Worm (Caenorhabditis elegans) whole organism, young adult: ENCODE measurements around the gene nprl-2.

Experiments used
- B0019.2 ChIP-seq: fragments of 200-800 bp; sonication (Bioruptor generic); conservative IDR thresholded peaks from 2 replicates; pipeline ENCODE4 v1.3.6; 2022; ENCODE audit warnings: missing genetic modification reagents, missing genetic modification characterization, missing compliant biosample characterization
- B0261.1 ChIP-seq: sonication (generic microtip); optimal IDR thresholded peaks from 2 replicates; lab custom pipeline; 2016; ENCODE audit warnings: mild to moderate bottlenecking, missing genetic modification characterization, moderate library complexity, missing compliant biosample characterization
- C06A6.2 ChIP-seq: fragments of 200-800 bp; sonication (Bioruptor generic); conservative IDR thresholded peaks from 2 replicates; pipeline ENCODE4 v1.3.6; 2022; ENCODE audit warnings: missing genetic modification characterization, missing compliant biosample characterization
- F23B12.7 ChIP-seq: sonication (generic microtip); optimal IDR thresholded peaks from 2 replicates; lab custom pipeline; 2017; ENCODE audit warnings: missing genetic modification characterization, mild to moderate bottlenecking, missing compliant biosample characterization, antibody characterized with exemption, moderate library complexity; ENCODE audit not compliant: insufficient read depth
- F37B4.10 ChIP-seq: fragments of 200-800 bp; sonication (Bioruptor generic); IDR thresholded peaks from 2 replicates; pipeline ENCODE4 v1.3.6; 2022; ENCODE audit warnings: missing genetic modification characterization, missing compliant biosample characterization
- F39B2.1 ChIP-seq: fragments of 200-800 bp; sonication (Bioruptor generic); IDR thresholded peaks from 2 replicates; pipeline ENCODE4 v1.3.6; 2022; ENCODE audit warnings: missing genetic modification reagents, missing genetic modification characterization, missing compliant biosample characterization
- F52B5.7 ChIP-seq: sonication (generic microtip); optimal IDR thresholded peaks from 2 replicates; lab custom pipeline; 2016; ENCODE audit warnings: mild to moderate bottlenecking, missing genetic modification characterization, missing compliant biosample characterization
- F57A8.1 ChIP-seq: fragments of 200-800 bp; sonication (Bioruptor generic); optimal IDR thresholded peaks from 2 replicates; lab custom pipeline; 2018; ENCODE audit warnings: mild to moderate bottlenecking, missing genetic modification characterization, moderate library complexity, missing compliant biosample characterization
- K12H6.12 ChIP-seq: fragments of 200-800 bp; sonication (Bioruptor generic); optimal IDR thresholded peaks from 2 replicates; lab custom pipeline; 2018; ENCODE audit warnings: mild to moderate bottlenecking, missing genetic modification characterization, missing compliant biosample characterization
- T07F8.4 ChIP-seq: sonication (generic microtip); optimal IDR thresholded peaks from 2 replicates; lab custom pipeline; 2016; ENCODE audit warnings: mild to moderate bottlenecking, missing genetic modification characterization, moderate library complexity, missing compliant biosample characterization
- Y56A3A.18 ChIP-seq: fragments of 200-800 bp; sonication (Bioruptor generic); IDR thresholded peaks from 2 replicates; pipeline ENCODE4 v1.3.6; 2022; ENCODE audit warnings: missing genetic modification reagents, missing genetic modification characterization, missing compliant biosample characterization
- Y79H2A.3 ChIP-seq: fragments of 200-800 bp; sonication (Bioruptor generic); conservative IDR thresholded peaks from 2 replicates; pipeline ENCODE4 v1.3.6; 2022; ENCODE audit warnings: missing genetic modification reagents, missing genetic modification characterization, missing compliant biosample characterization
- attf-5 ChIP-seq: fragments of 200-800 bp; sonication (Bioruptor generic); optimal IDR thresholded peaks from 2 replicates; lab custom pipeline; 2018; ENCODE audit warnings: mild to moderate bottlenecking, missing genetic modification characterization, missing compliant biosample characterization
- bed-2 ChIP-seq: fragments of 200-800 bp; sonication (Bioruptor generic); IDR thresholded peaks from 2 replicates; pipeline ENCODE4 v1.3.6; 2022; ENCODE audit warnings: missing genetic modification reagents, missing genetic modification characterization, missing compliant biosample characterization
- ceh-100 ChIP-seq: fragments of 200-800 bp; sonication (Bioruptor generic); IDR thresholded peaks from 2 replicates; pipeline ENCODE4 v1.3.6; 2022; ENCODE audit warnings: missing genetic modification reagents, missing genetic modification characterization, missing compliant biosample characterization
- ceh-27 ChIP-seq: fragments of 200-800 bp; sonication (Bioruptor generic); optimal IDR thresholded peaks from 2 replicates; lab custom pipeline; 2018; ENCODE audit warnings: mild to moderate bottlenecking, missing genetic modification characterization, moderate library complexity, missing compliant biosample characterization
- ceh-58 ChIP-seq: fragments of 200-800 bp; sonication (Bioruptor generic); IDR thresholded peaks from 2 replicates; pipeline ENCODE4 v1.3.6; 2022; ENCODE audit warnings: missing genetic modification characterization, missing compliant biosample characterization
- ceh-91 ChIP-seq: fragments of 200-800 bp; sonication (Bioruptor generic); IDR thresholded peaks from 2 replicates; pipeline ENCODE4 v1.3.6; 2022; ENCODE audit warnings: missing genetic modification reagents, missing genetic modification characterization, missing compliant biosample characterization
- dpff-1 ChIP-seq: sonication (generic microtip); optimal IDR thresholded peaks from 2 replicates; lab custom pipeline; 2017; ENCODE audit warnings: mild to moderate bottlenecking, missing genetic modification characterization, missing compliant biosample characterization
- efl-1 ChIP-seq: fragments of 150-350 bp; optimal IDR thresholded peaks from 2 replicates; lab custom pipeline; 2014; ENCODE audit warnings: missing biosample characterization, missing genetic modification reagents, missing genetic modification characterization
- egl-44 ChIP-seq: fragments of 200-800 bp; sonication (Bioruptor generic); IDR thresholded peaks from 2 replicates; pipeline ENCODE4 v1.3.6; 2022; ENCODE audit warnings: missing genetic modification reagents, missing genetic modification characterization, missing compliant biosample characterization
- gei-17 ChIP-seq: fragments of 200-800 bp; sonication (Bioruptor generic); optimal IDR thresholded peaks from 2 replicates; lab custom pipeline; 2018; ENCODE audit warnings: mild to moderate bottlenecking, missing genetic modification characterization, missing compliant biosample characterization
- him-1 ChIP-seq: sonication (generic microtip); optimal IDR thresholded peaks from 2 replicates; lab custom pipeline; 2016; ENCODE audit warnings: missing genotype, missing genetic modification reagents, missing genetic modification characterization, missing compliant biosample characterization
- hmg-20 ChIP-seq: fragments of 200-800 bp; sonication (Bioruptor generic); IDR thresholded peaks from 2 replicates; pipeline ENCODE4 v1.3.6; 2022; ENCODE audit warnings: missing genetic modification reagents, missing genetic modification characterization, missing compliant biosample characterization
- hrde-1 ChIP-seq: sonication (generic microtip); optimal IDR thresholded peaks from 2 replicates; lab custom pipeline; 2016; ENCODE audit warnings: missing genetic modification characterization, mild to moderate bottlenecking, missing compliant biosample characterization, moderate library complexity, missing genotype, missing genetic modification reagents, borderline replicate concordance
- lin-54 ChIP-seq: fragments of 200-800 bp; sonication (Bioruptor generic); optimal IDR thresholded peaks from 2 replicates; lab custom pipeline; 2018; ENCODE audit warnings: mild to moderate bottlenecking, missing genetic modification characterization, missing compliant biosample characterization
- lsl-1 ChIP-seq: fragments of 200-800 bp; sonication (Bioruptor generic); optimal IDR thresholded peaks from 2 replicates; lab custom pipeline; 2018; ENCODE audit warnings: mild to moderate bottlenecking, missing genetic modification characterization, moderate library complexity, missing compliant biosample characterization
- madf-10 ChIP-seq: sonication (generic microtip); optimal IDR thresholded peaks from 2 replicates; lab custom pipeline; 2016; ENCODE audit warnings: mild to moderate bottlenecking, missing genetic modification characterization, missing compliant biosample characterization
- madf-6 ChIP-seq: fragments of 200-800 bp; sonication (Bioruptor generic); IDR thresholded peaks from 2 replicates; pipeline ENCODE4 v1.3.6; 2022; ENCODE audit warnings: missing genetic modification reagents, missing genetic modification characterization, missing compliant biosample characterization
- mcd-1 ChIP-seq: fragments of 200-800 bp; sonication (Bioruptor generic); IDR thresholded peaks from 2 replicates; pipeline ENCODE4 v1.3.6; 2022; ENCODE audit warnings: missing genetic modification reagents, missing genetic modification characterization, missing compliant biosample characterization
- mxl-1 ChIP-seq: sonication (generic microtip); optimal IDR thresholded peaks from 2 replicates; lab custom pipeline; 2016; ENCODE audit warnings: missing genetic modification characterization, missing compliant biosample characterization
- nfyb-1 ChIP-seq: fragments of 200-800 bp; sonication (Bioruptor generic); IDR thresholded peaks from 2 replicates; pipeline ENCODE4 v1.3.6; 2022; ENCODE audit warnings: missing genetic modification reagents, missing genetic modification characterization, missing compliant biosample characterization
- nhr-120 ChIP-seq: fragments of 200-800 bp; sonication (Bioruptor generic); IDR thresholded peaks from 2 replicates; pipeline ENCODE4 v1.3.6; 2022; ENCODE audit warnings: missing genetic modification characterization, missing compliant biosample characterization
- nhr-179 ChIP-seq: sonication (generic microtip); optimal IDR thresholded peaks from 2 replicates; lab custom pipeline; 2016; ENCODE audit warnings: mild to moderate bottlenecking, missing genetic modification characterization, missing compliant biosample characterization
- nhr-27 ChIP-seq: fragments of 200-800 bp; sonication (Bioruptor generic); optimal IDR thresholded peaks from 2 replicates; lab custom pipeline; 2018; ENCODE audit warnings: mild to moderate bottlenecking, missing genetic modification characterization, moderate library complexity, missing compliant biosample characterization
- nhr-90 ChIP-seq: sonication (generic microtip); optimal IDR thresholded peaks from 2 replicates; lab custom pipeline; 2016; ENCODE audit warnings: missing genotype, mild to moderate bottlenecking, missing genetic modification characterization, missing compliant biosample characterization
- pha-4 ChIP-seq: fragments of 150-350 bp; sonication (generic microtip); optimal IDR thresholded peaks from 2 replicates; lab custom pipeline; 2014; ENCODE audit warnings: missing biosample characterization, missing genetic modification reagents, missing genetic modification characterization
- rpc-1 ChIP-seq, 2 experiments: fragments of 150-350 bp in 1 of 2; sonication (generic microtip) in 1 of 2; optimal IDR thresholded peaks; 2 replicates each; lab custom pipeline; 2014 to 2018; ENCODE audit warnings: missing biosample characterization in 1 of 2, missing genetic modification characterization in 1 of 2, missing genetic modification reagents in 1 of 2, missing genotype in 1 of 2
- tbp1 ChIP-seq: fragments of 200-800 bp; sonication (Bioruptor generic); optimal IDR thresholded peaks from 2 replicates; lab custom pipeline; 2018; ENCODE audit warnings: mild to moderate bottlenecking, missing genetic modification characterization, missing compliant biosample characterization
- zfh-2 ChIP-seq: fragments of 200-800 bp; sonication (Bioruptor generic); conservative IDR thresholded peaks from 2 replicates; pipeline ENCODE4 v1.3.6; 2022; ENCODE audit warnings: missing genetic modification reagents, missing genetic modification characterization, missing compliant biosample characterization
- ztf-26 ChIP-seq: sonication (generic microtip); optimal IDR thresholded peaks from 2 replicates; lab custom pipeline; 2017; ENCODE audit warnings: missing genetic modification characterization, missing compliant biosample characterization
- ztf-28 ChIP-seq: fragments of 200-800 bp; sonication (Bioruptor generic); IDR thresholded peaks from 2 replicates; pipeline ENCODE4 v1.3.6; 2022; ENCODE audit warnings: missing genetic modification reagents, missing genetic modification characterization, missing compliant biosample characterization
- ztf-6 ChIP-seq: fragments of 200-800 bp; sonication (Bioruptor generic); IDR thresholded peaks from 2 replicates; pipeline ENCODE4 v1.3.6; 2022; ENCODE audit warnings: missing genetic modification reagents, missing genetic modification characterization, missing compliant biosample characterization

nprl-2 gene

DNA sequence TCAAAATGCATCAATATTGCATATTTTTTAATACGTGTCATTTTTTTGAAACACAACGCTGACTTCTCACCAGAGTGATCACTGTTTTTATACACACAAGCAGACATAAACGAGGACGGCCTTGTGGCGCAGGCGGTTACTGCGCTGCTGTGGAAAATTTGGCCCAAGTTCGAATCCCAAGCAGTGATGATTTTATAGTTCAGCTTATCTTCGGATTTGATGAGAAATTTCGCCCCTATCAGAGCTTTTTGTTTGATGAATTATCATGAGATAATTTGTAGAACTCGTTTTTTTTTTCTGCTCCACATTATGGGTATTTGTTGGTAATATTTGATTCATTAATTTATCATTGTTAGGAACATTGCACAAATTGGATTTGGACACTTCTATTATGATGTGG is 17.3 kb downstream of the nprl-2 start (continued):
- TF ChIP-seq dpff-1: peak; percentile 38
- 0 out of 2 replicates have a peak, but pooled peaks have one; percentile 73 for TF ChIP-seq nhr-120
- TF ChIP-seq pha-4 (tag; lab: Kevin White, UChicago): no peak
- peak; percentile 69 for TF ChIP-seq lsl-1 (GFP tag; lab: Kevin White, UChicago)
- TF ChIP-seq zfh-2 (GFP tag; lab: Robert Waterston, UW): peak; percentile 57; the same call in 1 of the 2 replicates
- TF ChIP-seq mxl-1 (tag; lab: Kevin White, UChicago): peak; percentile 96
- peak; percentile 89 for TF ChIP-seq ceh-27 (GFP tag; lab: Kevin White, UChicago)
- peak; percentile 48 for TF ChIP-seq gei-17 (GFP tag; lab: Kevin White, UChicago)
- TF ChIP-seq efl-1 (GFP tag; lab: Kevin White, UChicago): peak; percentile 56
- TF ChIP-seq F57A8.1 (GFP tag; lab: Kevin White, UChicago): peak; percentile 97
- TF ChIP-seq madf-10: peak; percentile 84
- TF ChIP-seq bed-2 (GFP tag; lab: Robert Waterston, UW): peak; percentile 49; the same call in 1 of the 2 replicates
- TF ChIP-seq egl-44 (GFP tag; lab: Robert Waterston, UW): peak; percentile 86
- peak; percentile 96 for TF ChIP-seq him-1 (tag; lab: Kevin White, UChicago)
- TF ChIP-seq nhr-27 (tag; lab: Kevin White, UChicago): peak; percentile 92
- peak; percentile 71 for TF ChIP-seq ztf-26
- peak; percentile 86 for TF ChIP-seq ztf-28 (GFP tag; lab: Robert Waterston, UW)
- TF ChIP-seq hmg-20: peak; percentile 85
- TF ChIP-seq T07F8.4 (tag; lab: Kevin White, UChicago): peak; percentile 87
- peak; percentile 95 for TF ChIP-seq B0261.1 (tag; lab: Kevin White, UChicago)
- no peak; the same call in 1 of the 2 replicates for TF ChIP-seq mcd-1 (GFP tag; lab: Robert Waterston, UW)
- peak; percentile 69 for TF ChIP-seq B0019.2
- peak; percentile 100 for TF ChIP-seq tbp1 (GFP tag; lab: Kevin White, UChicago)
- peak; percentile 99 for TF ChIP-seq rpc-1 (optimal IDR thresholded peaks at IDR 0.05; lab: Kevin White, UChicago)
- TF ChIP-seq rpc-1 (tag; optimal IDR thresholded peaks at IDR 0.05; lab: Kevin White, UChicago): peak; percentile 100
- TF ChIP-seq C06A6.2 (GFP tag; lab: Robert Waterston, UW): 0 out of 2 replicates have a peak, but pooled peaks have one; percentile 36
- peak; percentile 88 for TF ChIP-seq Y56A3A.18 (GFP tag; lab: Robert Waterston, UW)
- peak; percentile 85 for TF ChIP-seq lin-54
- TF ChIP-seq ceh-91 (GFP tag; lab: Robert Waterston, UW): no peak
- peak; percentile 92 for TF ChIP-seq nfyb-1 (GFP tag; lab: Robert Waterston, UW)
- peak; percentile 96 for TF ChIP-seq F23B12.7 (tag; lab: Kevin White, UChicago)
- peak; percentile 97 for TF ChIP-seq ceh-58 (GFP tag; lab: Robert Waterston, UW)
- TF ChIP-seq F37B4.10 (GFP tag; lab: Robert Waterston, UW): 0 out of 2 replicates have a peak, but pooled peaks have one; percentile 82
- peak; percentile 98 for TF ChIP-seq nhr-90 (tag; lab: Kevin White, UChicago)
- TF ChIP-seq nhr-179 (tag; lab: Kevin White, UChicago): peak; percentile 22
- peak; percentile 96 for TF ChIP-seq hrde-1
- peak; percentile 96 for TF ChIP-seq F52B5.7 (tag; lab: Kevin White, UChicago)
- TF ChIP-seq madf-6 (GFP tag; lab: Robert Waterston, UW): no peak
- no peak for TF ChIP-seq F39B2.1 (GFP tag; lab: Robert Waterston, UW)
- peak; percentile 75; the same call in 1 of the 2 replicates for TF ChIP-seq Y79H2A.3 (GFP tag; lab: Robert Waterston, UW)
- peak; percentile 79 for TF ChIP-seq ceh-100
- peak; percentile 82; the same call in 1 of the 2 replicates for TF ChIP-seq ztf-6
- TF ChIP-seq K12H6.12 (tag; lab: Kevin White, UChicago): peak; percentile 31
- TF ChIP-seq attf-5: peak; percentile 90
